Fruit fly (Drosophila melanogaster): Measurements from ENCODE around the gene CG16710.

dm6 chr3R:23724843-23725506 is 42.7 kb downstream of the CG16710 start:
- TF ChIP-seq insv (optimal IDR thresholded peaks at IDR 0.05) (no peak), h (optimal IDR thresholded peaks at IDR 0.05) (no peak), psq (optimal IDR thresholded peaks at IDR 0.05) (no peak), ttk (optimal IDR thresholded peaks at IDR 0.05) (no peak)
